Fruit fly (Drosophila melanogaster): Measurements from ENCODE around the gene SmydA-3.

SmydA-3 gene

DNA sequence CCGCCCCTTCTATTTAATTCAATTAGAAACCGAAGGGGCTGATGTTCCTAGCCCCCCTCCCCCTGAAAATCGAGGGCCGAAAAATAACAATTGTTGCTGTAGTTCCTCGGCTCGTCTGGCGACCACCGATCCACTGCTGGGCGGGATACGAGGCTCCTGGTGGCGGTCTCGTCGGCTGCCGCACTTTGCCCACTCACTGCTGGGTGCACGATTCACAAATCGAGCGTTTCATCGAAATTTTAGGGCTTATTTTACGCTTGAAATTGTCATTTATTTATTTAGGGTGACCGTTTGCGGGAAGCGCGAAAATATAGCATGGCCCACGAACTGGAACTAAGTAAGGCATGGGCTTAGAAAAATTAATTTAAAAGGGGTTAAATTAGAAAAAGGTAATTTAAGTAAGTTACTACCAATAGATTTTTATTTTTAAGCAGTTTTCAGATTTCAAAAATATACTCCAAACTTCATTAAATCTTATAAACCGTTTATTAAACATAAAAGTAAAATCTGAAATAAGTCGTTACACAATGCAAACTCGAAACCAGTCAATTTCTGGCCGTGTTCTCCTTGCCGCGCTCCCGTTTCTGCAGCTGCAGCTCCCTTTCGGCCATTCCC, 6.5 kb downstream of the SmydA-3 start, which contains the start of gene Dnz1 (continued):
- no peak for TF ChIP-seq GATAe (GFP tag; conservative IDR thresholded peaks at IDR 0.05)
- TF ChIP-seq Atf6 (GFP tag; IDR thresholded peaks at IDR 0.05) = peak; percentile 43; the same call in 1 of the 2 replicates
- peak; percentile 51 for TF ChIP-seq ssp (GFP tag; IDR thresholded peaks at IDR 0.05)
- TF ChIP-seq sc (optimal IDR thresholded peaks at IDR 0.05) = no peak
- TF ChIP-seq sc (GFP tag; optimal IDR thresholded peaks at IDR 0.05) = no peak
- TF ChIP-seq eyg (GFP tag; optimal IDR thresholded peaks at IDR 0.05) = no peak
- no peak for TF ChIP-seq Bteb2 (GFP tag; optimal IDR thresholded peaks at IDR 0.05)
- no peak for TF ChIP-seq p53 (GFP tag; optimal IDR thresholded peaks at IDR 0.05)
- no peak for TF ChIP-seq ac (GFP tag; optimal IDR thresholded peaks at IDR 0.05)
- TF ChIP-seq CG15011 (GFP tag; optimal IDR thresholded peaks at IDR 0.05) = no peak
- TF ChIP-seq CG15269 (tag; optimal IDR thresholded peaks at IDR 0.05) = peak; percentile 61
- no peak for TF ChIP-seq her (GFP tag; optimal IDR thresholded peaks at IDR 0.05)
- peak; percentile 16 for TF ChIP-seq CG7556 (GFP tag; optimal IDR thresholded peaks at IDR 0.05)
- peak; percentile 76 for TF ChIP-seq Ptx1 (GFP tag; IDR thresholded peaks at IDR 0.05)
- TF ChIP-seq Vsx1 (GFP tag; optimal IDR thresholded peaks at IDR 0.05) = no peak
- TF ChIP-seq CG1233 (GFP tag; optimal IDR thresholded peaks at IDR 0.05) = peak; percentile 24
- no peak for TF ChIP-seq salm (tag; optimal IDR thresholded peaks at IDR 0.05)
- peak; percentile 3 for TF ChIP-seq Camta (GFP tag; optimal IDR thresholded peaks at IDR 0.05)
- no peak for TF ChIP-seq CG14667 (GFP tag; IDR thresholded peaks at IDR 0.05)
- no peak for TF ChIP-seq jing (GFP tag; optimal IDR thresholded peaks at IDR 0.05)
- TF ChIP-seq hbn (GFP tag; IDR thresholded peaks at IDR 0.05; ENCODE audit: partially characterized antibody) = no peak
- no peak for TF ChIP-seq CG8478 (optimal IDR thresholded peaks at IDR 0.05)
- TF ChIP-seq al (GFP tag; IDR thresholded peaks at IDR 0.05) = peak; percentile 39
- TF ChIP-seq CG7839 (tag; optimal IDR thresholded peaks at IDR 0.05) = peak; percentile 68
- TF ChIP-seq CG8281 (tag; optimal IDR thresholded peaks at IDR 0.05) = no peak
- no peak for TF ChIP-seq fd96Cb (tag; optimal IDR thresholded peaks at IDR 0.05)
- 0 out of 2 replicates have a peak, but pooled peaks have one; percentile 8 for TF ChIP-seq CG11696 (GFP tag; IDR thresholded peaks at IDR 0.05)
- TF ChIP-seq croc (GFP tag; conservative IDR thresholded peaks at IDR 0.05) = no peak
- TF ChIP-seq Dp (GFP tag; optimal IDR thresholded peaks at IDR 0.05) = peak; percentile 1
- peak; percentile 39 for TF ChIP-seq Dek (tag; optimal IDR thresholded peaks at IDR 0.05)
- peak; percentile 35 for TF ChIP-seq Myb (GFP tag; optimal IDR thresholded peaks at IDR 0.05)
- peak; percentile 92 for TF ChIP-seq slbo (GFP tag; IDR thresholded peaks at IDR 0.05)
- TF ChIP-seq gce (GFP tag; IDR thresholded peaks at IDR 0.05) = no peak; the same call in 2 of the 3 replicates
- TF ChIP-seq Spps (tag; optimal IDR thresholded peaks at IDR 0.05) = no peak
- TF ChIP-seq ase (GFP tag; IDR thresholded peaks at IDR 0.05) = no peak
- TF ChIP-seq TFAM (GFP tag; optimal IDR thresholded peaks at IDR 0.05) = no peak
- TF ChIP-seq unc-4 (GFP tag; IDR thresholded peaks at IDR 0.05; ENCODE audit: partially characterized antibody) = no peak
- peak; percentile 16 for TF ChIP-seq BtbVII (GFP tag; optimal IDR thresholded peaks at IDR 0.05)
- TF ChIP-seq Bgb (GFP tag; IDR thresholded peaks at IDR 0.05; ENCODE audit: partially characterized antibody) = no peak
- peak; percentile 17; the same call in 1 of the 2 replicates for TF ChIP-seq CG31224 (GFP tag; IDR thresholded peaks at IDR 0.05)
- no peak for TF ChIP-seq CG3407 (GFP tag; optimal IDR thresholded peaks at IDR 0.05)
- TF ChIP-seq phol (tag; optimal IDR thresholded peaks at IDR 0.05) = peak; percentile 49
- TF ChIP-seq corto (GFP tag; optimal IDR thresholded peaks at IDR 0.05) = no peak
- peak; percentile 50; the same call in 1 of the 2 replicates for TF ChIP-seq H2.0 (GFP tag; IDR thresholded peaks at IDR 0.05)
- TF ChIP-seq CG9437 (GFP tag; optimal IDR thresholded peaks at IDR 0.05) = no peak
- peak; percentile 22 for TF ChIP-seq Blimp-1 (GFP tag; optimal IDR thresholded peaks at IDR 0.05)
- peak; percentile 54 for TF ChIP-seq gsb-n (tag; optimal IDR thresholded peaks at IDR 0.05)
- no peak for TF ChIP-seq shn (GFP tag; optimal IDR thresholded peaks at IDR 0.05)
- TF ChIP-seq E2f1 (GFP tag; IDR thresholded peaks at IDR 0.05) = 0 out of 2 replicates have a peak, but pooled peaks have one; percentile 20
- no peak for TF ChIP-seq inv (GFP tag; IDR thresholded peaks at IDR 0.05; ENCODE audit: partially characterized antibody)

All from whole organism, embryonic.